Worm (Caenorhabditis elegans) whole organism, L2 larva: ENCODE results near the gene F54D8.10.
A peak's percentile ranks its signal among the peaks of the same experiment; 100 is the strongest.

Experiments
- C34F6.9 ChIP-seq: fragments of 150-350 bp; optimal IDR thresholded peaks from 2 replicates; lab custom pipeline; 2014; ENCODE audit warnings: missing biosample characterization, missing genetic modification characterization
- F13H6.1 ChIP-seq: sonication (generic microtip); optimal IDR thresholded peaks from 2 replicates; lab custom pipeline; 2016; ENCODE audit warnings: missing genetic modification characterization, missing compliant biosample characterization
- Y55F3AM.14 ChIP-seq: fragments of 200-800 bp; sonication (Bioruptor generic); optimal IDR thresholded peaks from 2 replicates; lab custom pipeline; 2018; ENCODE audit warnings: mild to moderate bottlenecking, missing genetic modification characterization, missing compliant biosample characterization
- ZK546.5 ChIP-seq: sonication (generic microtip); optimal IDR thresholded peaks from 2 replicates; lab custom pipeline; 2017; ENCODE audit warnings: missing biosample characterization, missing genetic modification characterization
- alr-1 ChIP-seq: fragments of 150-350 bp; optimal IDR thresholded peaks from 2 replicates; lab custom pipeline; 2014; ENCODE audit warnings: missing biosample characterization, missing genetic modification characterization
- aly-2 ChIP-seq: fragments of 150-350 bp; optimal IDR thresholded peaks from 2 replicates; lab custom pipeline; 2014; ENCODE audit warnings: missing biosample characterization, missing genetic modification characterization
- ceh-16 ChIP-seq: fragments of 150-350 bp; optimal IDR thresholded peaks from 2 replicates; lab custom pipeline; 2014; ENCODE audit warnings: missing biosample characterization, missing genetic modification characterization
- ceh-82 ChIP-seq: fragments of 150-350 bp; optimal IDR thresholded peaks from 2 replicates; lab custom pipeline; 2014; ENCODE audit warnings: missing biosample characterization, missing genetic modification characterization
- crh-2 ChIP-seq: sonication (generic microtip); optimal IDR thresholded peaks from 2 replicates; lab custom pipeline; 2017; ENCODE audit warnings: missing biosample characterization, missing genetic modification characterization
- dmd-4 ChIP-seq: sonication (generic microtip); optimal IDR thresholded peaks from 2 replicates; lab custom pipeline; 2017; ENCODE audit warnings: missing biosample characterization, missing genetic modification characterization
- egl-27 ChIP-seq: sonication (generic microtip); optimal IDR thresholded peaks from 3 replicates; lab custom pipeline; 2017; ENCODE audit warnings: missing biosample characterization, missing genetic modification reagents, missing genetic modification characterization
- elt-1 ChIP-seq: fragments of 150-350 bp; optimal IDR thresholded peaks from 2 replicates; lab custom pipeline; 2014; ENCODE audit warnings: missing biosample characterization, missing genetic modification characterization
- elt-3 ChIP-seq: sonication (generic microtip); optimal IDR thresholded peaks from 2 replicates; lab custom pipeline; 2017; ENCODE audit warnings: missing biosample characterization, missing genetic modification characterization
- fos-1 ChIP-seq: fragments of 150-350 bp; optimal IDR thresholded peaks from 2 replicates; lab custom pipeline; 2014; ENCODE audit warnings: missing biosample characterization, missing genetic modification characterization
- gmeb-1 ChIP-seq: fragments of 150-350 bp; optimal IDR thresholded peaks from 2 replicates; lab custom pipeline; 2014; ENCODE audit warnings: missing biosample characterization, missing genetic modification characterization
- lin-11 ChIP-seq: fragments of 150-350 bp; sonication (generic microtip); optimal IDR thresholded peaks from 2 replicates; lab custom pipeline; 2014; ENCODE audit warnings: missing biosample characterization, missing genetic modification characterization, inconsistent platforms, mixed read lengths
- lin-39 ChIP-seq: fragments of 150-350 bp; optimal IDR thresholded peaks from 2 replicates; lab custom pipeline; 2014; ENCODE audit warnings: missing biosample characterization, missing genetic modification reagents, missing genetic modification characterization
- mdl-1 ChIP-seq, 2 experiments: fragments of 150-350 bp in 1 of 2; sonication (generic microtip) in 1 of 2; optimal IDR thresholded peaks; 2 replicates each; lab custom pipeline; 2017; ENCODE audit warnings: missing biosample characterization in 2 of 2, missing genetic modification characterization in 2 of 2
- nhr-10 ChIP-seq: sonication (generic microtip); optimal IDR thresholded peaks from 2 replicates; lab custom pipeline; 2017; ENCODE audit warnings: missing biosample characterization, missing genetic modification characterization
- nhr-12 ChIP-seq: fragments of 150-350 bp; optimal IDR thresholded peaks from 2 replicates; lab custom pipeline; 2014; ENCODE audit warnings: missing biosample characterization, missing genetic modification characterization
- nhr-129 ChIP-seq: fragments of 150-350 bp; optimal IDR thresholded peaks from 2 replicates; lab custom pipeline; 2014; ENCODE audit warnings: missing biosample characterization, missing genetic modification characterization
- nhr-21 ChIP-seq: fragments of 150-350 bp; optimal IDR thresholded peaks from 2 replicates; lab custom pipeline; 2014; ENCODE audit warnings: missing biosample characterization, missing genetic modification characterization
- nhr-23 ChIP-seq: fragments of 150-350 bp; optimal IDR thresholded peaks from 2 replicates; lab custom pipeline; 2014; ENCODE audit warnings: missing biosample characterization, missing genetic modification reagents, missing genetic modification characterization
- nhr-237 ChIP-seq: fragments of 150-350 bp; optimal IDR thresholded peaks from 2 replicates; lab custom pipeline; 2014; ENCODE audit warnings: missing biosample characterization, missing genetic modification characterization
- nhr-25 ChIP-seq: fragments of 150-350 bp; sonication (generic microtip); optimal IDR thresholded peaks from 3 replicates; lab custom pipeline; 2014; ENCODE audit warnings: missing biosample characterization, missing genetic modification characterization
- nhr-77 ChIP-seq: fragments of 150-350 bp; optimal IDR thresholded peaks from 2 replicates; lab custom pipeline; 2014; ENCODE audit warnings: missing biosample characterization, missing genetic modification characterization
- peb-1 ChIP-seq: fragments of 150-350 bp; optimal IDR thresholded peaks from 2 replicates; lab custom pipeline; 2014; ENCODE audit warnings: missing biosample characterization, missing genetic modification characterization
- sem-4 ChIP-seq: fragments of 150-350 bp; optimal IDR thresholded peaks from 2 replicates; lab custom pipeline; 2014; ENCODE audit warnings: missing biosample characterization, missing genetic modification reagents, missing genetic modification characterization
- skn-1 ChIP-seq: sonication (generic microtip); optimal IDR thresholded peaks from 2 replicates; lab custom pipeline; 2017; ENCODE audit warnings: missing biosample characterization, missing genetic modification characterization
- sma-9 ChIP-seq, 2 experiments: fragments of 150-350 bp in 1 of 2; sonication (generic microtip) in 1 of 2; optimal IDR thresholded peaks; 2 replicates each; lab custom pipeline; 2014 to 2016; ENCODE audit warnings: missing genetic modification characterization in 2 of 2, mild to moderate bottlenecking in 1 of 2, missing biosample characterization in 1 of 2, missing compliant biosample characterization in 1 of 2, missing genetic modification reagents in 1 of 2, moderate library complexity in 1 of 2
- snpc-4 ChIP-seq: fragments of 150-350 bp; optimal IDR thresholded peaks from 2 replicates; lab custom pipeline; 2014; ENCODE audit warnings: missing biosample characterization, missing genetic modification characterization
- unc-39 ChIP-seq: fragments of 150-350 bp; optimal IDR thresholded peaks from 2 replicates; lab custom pipeline; 2014; ENCODE audit warnings: missing biosample characterization, missing genetic modification characterization
- unc-55 ChIP-seq: fragments of 150-350 bp; sonication (generic microtip); optimal IDR thresholded peaks from 3 replicates; lab custom pipeline; 2014; ENCODE audit warnings: missing biosample characterization, missing genetic modification reagents, missing genetic modification characterization
- unc-62 ChIP-seq: fragments of 150-350 bp; optimal IDR thresholded peaks from 2 replicates; lab custom pipeline; 2014; ENCODE audit warnings: missing biosample characterization, missing genetic modification reagents, missing genetic modification characterization
- zag-1 ChIP-seq: fragments of 150-350 bp; optimal IDR thresholded peaks from 2 replicates; lab custom pipeline; 2014; ENCODE audit warnings: missing biosample characterization, missing genetic modification characterization
- ztf-1 ChIP-seq: fragments of 200-800 bp; sonication (Bioruptor generic); conservative IDR thresholded peaks from 2 replicates; pipeline ENCODE4 v1.3.6; 2022; ENCODE audit warnings: missing genetic modification characterization, missing compliant biosample characterization
- ztf-11 ChIP-seq: sonication (generic microtip); optimal IDR thresholded peaks from 2 replicates; lab custom pipeline; 2017; ENCODE audit warnings: missing biosample characterization, missing genetic modification characterization

F54D8.10 gene

ce11 chrIII:5109401-5109800 lies 14.8 kb downstream of the F54D8.10 start, which contains the start of gene sax-2:
sax-2 (plus strand) TSS chrIII:5109701.
- TF ChIP-seq snpc-4: no peak
- no peak for TF ChIP-seq zag-1
- no peak for TF ChIP-seq elt-3 (tag; lab: Kevin White, UChicago)
- TF ChIP-seq ztf-11 (tag; lab: Kevin White, UChicago): no peak
- TF ChIP-seq alr-1 (tag; lab: Kevin White, UChicago): no peak
- no peak for TF ChIP-seq C34F6.9 (tag; lab: Kevin White, UChicago)
- no peak for TF ChIP-seq nhr-23 (tag; lab: Kevin White, UChicago)
- no peak for TF ChIP-seq aly-2 (tag; lab: Kevin White, UChicago)
- no peak for TF ChIP-seq mdl-1 (tag; optimal IDR thresholded peaks at IDR 0.05; lab: Kevin White, UChicago)
- TF ChIP-seq unc-62 (GFP tag; lab: Kevin White, UChicago): no peak
- TF ChIP-seq nhr-10 (tag; lab: Kevin White, UChicago): no peak
- no peak for TF ChIP-seq nhr-129
- no peak for TF ChIP-seq lin-39
- TF ChIP-seq dmd-4 (tag; lab: Kevin White, UChicago): no peak
- TF ChIP-seq Y55F3AM.14 (GFP tag; lab: Kevin White, UChicago): no peak

DNA sequence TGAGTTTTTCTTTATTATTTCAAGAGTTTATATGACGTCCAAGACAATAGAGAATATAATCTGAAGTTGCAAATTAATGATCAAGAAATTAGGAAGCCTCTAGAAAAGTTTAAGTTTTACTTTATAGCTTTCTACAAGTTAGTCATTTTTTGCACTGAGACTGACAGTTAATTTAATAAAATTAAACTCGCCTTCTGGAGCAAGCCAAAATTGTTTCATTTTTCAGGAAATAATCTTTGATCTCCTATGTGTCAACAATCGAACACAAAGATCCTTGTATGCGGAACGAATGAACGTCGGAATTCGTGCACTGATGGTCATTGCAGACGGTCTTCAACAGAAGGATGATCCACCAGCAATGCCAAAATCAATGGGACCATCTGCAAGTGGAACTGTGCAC lies 17.8 kb downstream of the F54D8.10 start:
- TF ChIP-seq ztf-1 (GFP tag; lab: Robert Waterston, UW) (no peak), crh-2 (tag; lab: Kevin White, UChicago) (no peak), elt-3 (tag; lab: Kevin White, UChicago) (no peak), sem-4 (tag; lab: Kevin White, UChicago) (no peak), skn-1 (no peak), ceh-16 (tag; lab: Kevin White, UChicago) (no peak), ZK546.5 (no peak), nhr-237 (no peak), elt-1 (tag; lab: Kevin White, UChicago) (no peak), ceh-82 (no peak), nhr-25 (no peak), peb-1 (tag; lab: Kevin White, UChicago) (no peak), gmeb-1 (tag; lab: Kevin White, UChicago) (no peak)

- TF ChIP-seq nhr-77 (tag; lab: Kevin White, UChicago): no peak
- no peak for TF ChIP-seq unc-39
- no peak for TF ChIP-seq lin-11 (tag; lab: Kevin White, UChicago)
- peak; percentile 44 for TF ChIP-seq fos-1 (tag; lab: Kevin White, UChicago)
- no peak for TF ChIP-seq Y55F3AM.14 (GFP tag; lab: Kevin White, UChicago)
Measured at ce11 chrIII:5112998-5113397, 18.4 kb downstream of the F54D8.10 start.

DNA sequence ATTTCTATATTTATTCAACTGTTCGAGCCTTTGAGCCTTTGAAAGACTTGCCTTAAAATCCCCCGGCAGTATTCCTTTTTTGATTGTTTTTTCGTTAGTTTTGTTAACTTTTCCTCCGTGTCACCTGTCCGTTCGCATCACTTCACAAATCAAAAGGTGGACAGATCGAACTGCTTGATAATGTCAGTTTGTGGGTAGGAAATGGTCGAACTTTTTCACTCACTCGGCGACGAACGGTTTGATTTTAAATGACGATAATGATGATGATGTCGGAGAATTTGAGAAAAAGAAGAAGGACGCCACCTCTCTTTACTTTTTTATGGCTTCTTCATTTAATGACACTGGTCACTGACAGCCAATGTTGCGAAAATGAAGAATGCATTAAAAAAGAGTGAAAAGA lies 24.5 kb downstream of the F54D8.10 start:
- TF ChIP-seq unc-62 (GFP tag; lab: Kevin White, UChicago) (no peak), ceh-16 (tag; lab: Kevin White, UChicago) (peak; percentile 89)

- TF ChIP-seq Y55F3AM.14 (GFP tag; lab: Kevin White, UChicago) (no peak), alr-1 (tag; lab: Kevin White, UChicago) (no peak), unc-62 (GFP tag; lab: Kevin White, UChicago) (no peak), nhr-12 (tag; lab: Kevin White, UChicago) (no peak), sem-4 (tag; lab: Kevin White, UChicago) (no peak), unc-55 (GFP tag; lab: Kevin White, UChicago) (no peak), nhr-21 (tag; lab: Kevin White, UChicago) (no peak), egl-27 (tag; lab: Kevin White, UChicago) (no peak), elt-3 (tag; lab: Kevin White, UChicago) (no peak), F13H6.1 (no peak), sma-9 (GFP tag; optimal IDR thresholded peaks at IDR 0.05; lab: Kevin White, UChicago) (no peak), sma-9 (tag; optimal IDR thresholded peaks at IDR 0.05; lab: Kevin White, UChicago) (no peak), gmeb-1 (tag; lab: Kevin White, UChicago) (no peak), unc-39 (no peak), crh-2 (tag; lab: Kevin White, UChicago) (no peak), ztf-11 (tag; lab: Kevin White, UChicago) (no peak)
Measured at ce11 chrIII:5120593-5120992, 26.0 kb downstream of the F54D8.10 start.
